Fruit fly (Drosophila melanogaster): ENCODE data around the gene CG15347.

DNA sequence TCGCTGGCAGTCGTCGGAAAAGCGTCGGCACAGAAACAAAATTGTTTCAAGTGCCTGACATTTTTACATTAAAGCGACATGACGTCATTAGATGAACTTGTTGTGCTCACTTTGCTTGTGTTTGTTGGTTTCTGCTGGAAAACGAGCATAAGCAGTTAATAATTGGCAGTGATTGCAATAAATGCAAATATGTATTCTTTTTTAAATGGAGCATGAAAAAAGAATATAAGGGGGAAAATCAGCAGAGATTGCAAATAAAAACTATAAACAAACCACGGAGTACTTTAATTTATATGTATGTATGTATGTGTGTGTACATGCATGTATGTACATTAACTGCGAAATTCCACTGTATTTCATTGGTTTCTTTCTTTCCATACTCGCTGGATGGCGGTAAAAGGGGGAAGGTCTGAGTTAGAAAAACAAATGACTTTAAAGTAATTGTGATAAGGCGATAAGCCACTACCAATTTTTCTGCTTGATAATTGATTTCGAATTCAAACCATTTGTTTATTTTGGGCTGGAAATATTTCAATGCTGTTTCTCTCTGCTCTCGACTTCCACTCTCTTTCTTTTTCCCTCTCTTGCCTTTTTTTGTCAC, 47.1 kb downstream of the CG15347 start:
- TF ChIP-seq CG10631 (GFP tag; optimal IDR thresholded peaks at IDR 0.05): no peak
- no peak for TF ChIP-seq Blimp-1 (GFP tag; optimal IDR thresholded peaks at IDR 0.05)
- no peak for TF ChIP-seq Sox14 (GFP tag; optimal IDR thresholded peaks at IDR 0.05)
- no peak for TF ChIP-seq achi (GFP tag; optimal IDR thresholded peaks at IDR 0.05)
- no peak for TF ChIP-seq cyc (GFP tag; optimal IDR thresholded peaks at IDR 0.05)
- TF ChIP-seq lz (GFP tag; optimal IDR thresholded peaks at IDR 0.05): no peak
- no peak for TF ChIP-seq Sox15 (GFP tag; optimal IDR thresholded peaks at IDR 0.05)
